Worm (Caenorhabditis elegans) whole organism, early embryonic: ENCODE data around the gene W02A2.5.

Experiments
- ama-1 ChIP-seq: fragments of 150-350 bp; optimal IDR thresholded peaks from 2 replicates; lab custom pipeline; 2014
- scrt-1 ChIP-seq: fragments of 200-800 bp; sonication (Bioruptor generic); IDR thresholded peaks from 2 replicates; pipeline ENCODE4 v1.3.6; 2022; ENCODE audit warnings: missing genetic modification characterization, missing compliant biosample characterization
- tbx-11 ChIP-seq: fragments of 200-800 bp; sonication (Bioruptor generic); IDR thresholded peaks from 2 replicates; pipeline ENCODE4 v1.3.6; 2022; ENCODE audit warnings: missing genetic modification characterization, missing compliant biosample characterization

DNA sequence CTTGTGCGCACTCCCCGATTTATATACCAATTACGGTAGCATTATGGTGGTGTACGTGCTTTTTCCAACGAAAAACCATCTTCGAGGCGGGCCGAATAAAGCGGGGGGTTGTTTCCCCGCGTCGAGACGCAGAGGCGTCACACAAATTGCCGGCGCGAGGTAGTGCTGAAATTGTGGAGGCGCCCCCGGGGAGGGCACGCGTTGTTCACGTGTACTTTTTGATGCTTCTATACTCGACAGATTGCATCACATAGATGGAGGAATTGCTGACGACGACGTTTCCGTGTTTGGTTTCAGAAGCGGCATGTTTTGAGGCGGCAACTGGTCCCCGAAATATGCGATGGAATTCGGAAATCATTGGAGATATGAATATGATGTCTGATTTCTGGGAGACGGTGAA is 52.6 kb downstream of the W02A2.5 start:
- TF ChIP-seq ama-1 (lab: Kevin White, UChicago) (no peak), tbx-11 (GFP tag; lab: Robert Waterston, UW) (no peak), scrt-1 (GFP tag; lab: Robert Waterston, UW) (no peak)
